Worm (Caenorhabditis elegans): ENCODE results near the gene unc-17.

unc-17 gene

ce11 chrIV:3638250-3638926 is 13.9 kb upstream of the unc-17 start:
- TF ChIP-seq klf-2 (GFP tag; conservative IDR thresholded peaks at IDR 0.05) = no peak
- TF ChIP-seq cog-1 (tag; optimal IDR thresholded peaks at IDR 0.05) = no peak
- no peak for TF ChIP-seq ztf-23 (GFP tag; IDR thresholded peaks at IDR 0.05)
- TF ChIP-seq T22C8.4 (GFP tag; IDR thresholded peaks at IDR 0.05) = no peak
- no peak for TF ChIP-seq ref-1 (GFP tag; conservative IDR thresholded peaks at IDR 0.05)
- no peak for TF ChIP-seq med-1 (GFP tag; optimal IDR thresholded peaks at IDR 0.05; ENCODE audit: insufficient read depth)
- TF ChIP-seq ztf-29 (GFP tag; IDR thresholded peaks at IDR 0.05) = no peak
- no peak for TF ChIP-seq flt-1 (GFP tag; IDR thresholded peaks at IDR 0.05)
- no peak for TF ChIP-seq tab-1 (GFP tag; IDR thresholded peaks at IDR 0.05)

- TF ChIP-seq tab-1 (GFP tag; IDR thresholded peaks at IDR 0.05) (no peak), ztf-23 (GFP tag; IDR thresholded peaks at IDR 0.05) (no peak), T22C8.4 (GFP tag; IDR thresholded peaks at IDR 0.05) (no peak), med-1 (GFP tag; optimal IDR thresholded peaks at IDR 0.05; ENCODE audit: insufficient read depth) (no peak), flt-1 (GFP tag; IDR thresholded peaks at IDR 0.05) (peak; percentile 18; the same call in 1 of the 2 replicates), cog-1 (tag; optimal IDR thresholded peaks at IDR 0.05) (peak; percentile 12), ztf-29 (GFP tag; IDR thresholded peaks at IDR 0.05) (no peak), ref-1 (GFP tag; conservative IDR thresholded peaks at IDR 0.05) (0 out of 2 replicates have a peak, but pooled peaks have one; percentile 6), klf-2 (GFP tag; conservative IDR thresholded peaks at IDR 0.05) (no peak)
Observed at ce11 chrIV:3636528-3637129, 12.1 kb upstream of the unc-17 start, which contains the start of gene madf-9. TSS of gene madf-9 (plus strand) at chrIV:3637079.

ce11 chrIV:3633254-3633653 is 8.8 kb upstream of the unc-17 start, which contains the start of gene ZC416.2:
TSS of gene ZC416.2 (plus strand) at chrIV:3633619.
- no peak for TF ChIP-seq ztf-23 (GFP tag; IDR thresholded peaks at IDR 0.05)
- TF ChIP-seq ztf-29 (GFP tag; IDR thresholded peaks at IDR 0.05) = no peak

DNA sequence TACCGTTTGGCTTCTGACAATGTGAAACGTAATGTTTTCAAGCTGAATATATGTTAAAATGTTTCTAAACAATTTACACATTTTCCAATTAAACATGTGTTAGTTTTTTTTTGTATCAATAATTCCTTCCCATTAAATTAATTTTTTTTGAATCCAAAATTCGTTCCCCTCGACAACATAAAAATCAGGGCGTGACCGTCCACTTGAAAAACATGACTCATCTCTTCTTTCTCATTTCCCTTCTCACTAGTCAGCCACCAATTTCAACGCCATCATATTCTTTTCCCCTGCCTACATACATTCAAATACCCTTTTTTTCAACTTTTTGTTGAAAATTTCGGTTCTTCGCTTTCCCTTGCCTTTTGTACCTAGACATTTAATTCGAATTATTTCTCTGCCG is 8.0 kb upstream of the unc-17 start:
- TF ChIP-seq ztf-29 (GFP tag; IDR thresholded peaks at IDR 0.05) (no peak), ref-1 (GFP tag; conservative IDR thresholded peaks at IDR 0.05) (no peak), med-1 (GFP tag; optimal IDR thresholded peaks at IDR 0.05; ENCODE audit: insufficient read depth) (no peak), ztf-23 (GFP tag; IDR thresholded peaks at IDR 0.05) (no peak), flt-1 (GFP tag; IDR thresholded peaks at IDR 0.05) (no peak), klf-2 (GFP tag; conservative IDR thresholded peaks at IDR 0.05) (no peak), tab-1 (GFP tag; IDR thresholded peaks at IDR 0.05) (no peak), T22C8.4 (GFP tag; IDR thresholded peaks at IDR 0.05) (no peak), cog-1 (tag; optimal IDR thresholded peaks at IDR 0.05) (no peak)

DNA sequence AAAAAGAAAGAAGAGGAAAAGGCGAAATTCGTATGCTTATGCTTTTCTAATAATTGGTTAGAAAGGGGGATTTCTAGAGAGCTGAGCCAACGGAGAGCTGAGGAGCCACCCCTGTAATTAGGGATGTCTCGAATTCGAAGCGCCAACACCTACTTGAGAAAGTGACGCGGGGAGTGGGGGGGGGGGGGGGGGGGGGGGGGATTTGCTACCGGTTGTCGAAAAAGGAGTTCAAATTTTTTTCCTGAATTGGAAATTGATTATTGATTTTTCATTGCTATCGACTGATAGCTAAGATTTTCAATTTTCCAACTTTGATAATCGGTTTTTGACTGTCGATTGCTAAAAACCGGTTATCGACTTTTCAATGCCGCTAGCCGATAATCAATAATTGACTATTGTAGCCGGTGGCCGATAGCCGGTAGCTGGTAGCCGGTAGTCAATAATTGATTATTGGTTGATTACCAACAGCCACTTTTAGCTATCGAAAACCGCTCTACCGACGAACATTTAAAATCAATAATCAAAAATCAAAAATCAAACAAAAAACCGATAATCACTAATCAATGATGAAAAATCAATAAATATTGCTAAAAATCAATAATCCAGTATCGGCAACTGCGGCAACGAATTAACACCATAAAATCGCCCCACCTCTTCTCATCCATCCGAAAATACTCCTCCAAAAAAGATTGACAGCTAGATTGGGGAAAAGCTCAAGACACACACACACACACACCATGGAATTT is 4.6 kb upstream of the unc-17 start:
- TF ChIP-seq T22C8.4 (GFP tag; IDR thresholded peaks at IDR 0.05) (peak; percentile 46; the same call in 1 of the 2 replicates), ref-1 (GFP tag; conservative IDR thresholded peaks at IDR 0.05) (no peak), ztf-23 (GFP tag; IDR thresholded peaks at IDR 0.05) (no peak)

DNA sequence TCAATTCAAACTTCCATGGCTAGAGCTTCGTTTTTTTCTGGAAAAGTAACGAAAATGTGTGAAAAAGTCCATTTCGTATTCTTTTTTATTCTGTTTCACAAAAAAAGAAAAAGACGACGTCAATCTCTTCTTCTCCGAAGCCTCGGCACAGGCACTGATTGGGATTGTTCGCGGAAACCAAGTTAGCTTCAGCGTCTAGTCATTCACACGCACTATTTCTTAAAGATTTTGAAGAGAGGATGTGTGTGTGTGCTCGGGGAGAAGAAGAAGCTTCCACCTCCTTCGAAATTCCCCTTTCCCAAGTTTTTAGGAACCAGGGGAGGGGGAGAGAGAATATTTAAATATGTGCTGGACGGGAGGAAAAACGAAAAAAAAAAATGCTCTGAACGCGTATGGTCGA is 1.9 kb upstream of the unc-17 start:
- TF ChIP-seq ztf-29 (GFP tag; IDR thresholded peaks at IDR 0.05) (no peak), ref-1 (GFP tag; conservative IDR thresholded peaks at IDR 0.05) (no peak), T22C8.4 (GFP tag; IDR thresholded peaks at IDR 0.05) (no peak)

DNA sequence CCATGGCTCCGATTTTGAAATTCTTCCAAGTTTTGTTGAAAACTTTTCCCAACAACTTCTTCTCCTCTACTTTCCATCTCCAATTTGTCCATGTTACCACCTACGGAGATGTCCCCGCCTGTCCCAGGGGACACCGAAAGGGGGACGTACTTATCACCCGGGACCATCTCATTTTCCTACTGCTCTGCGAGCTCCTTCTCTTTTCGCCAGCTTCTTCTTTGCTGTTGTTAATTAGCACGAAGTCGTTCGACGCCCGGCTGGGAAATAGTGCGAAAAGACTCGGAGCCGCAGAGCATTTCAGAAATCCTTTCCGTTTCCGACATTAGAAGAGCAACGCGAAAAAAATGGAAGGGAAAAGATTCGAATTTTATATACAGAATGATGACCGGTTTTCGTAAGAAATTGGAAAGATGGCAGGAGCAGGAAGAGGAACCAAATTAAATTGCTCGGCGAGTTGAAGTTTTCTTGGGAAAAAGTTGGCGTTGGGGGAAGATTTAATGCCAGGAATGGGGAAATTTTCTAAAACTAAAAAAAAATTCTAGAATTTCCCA is 2.6 kb downstream of the unc-17 start:
- TF ChIP-seq ref-1 (GFP tag; conservative IDR thresholded peaks at IDR 0.05) (no peak), flt-1 (GFP tag; IDR thresholded peaks at IDR 0.05) (no peak), ztf-29 (GFP tag; IDR thresholded peaks at IDR 0.05) (no peak), ztf-23 (GFP tag; IDR thresholded peaks at IDR 0.05) (no peak), T22C8.4 (GFP tag; IDR thresholded peaks at IDR 0.05) (no peak), med-1 (GFP tag; optimal IDR thresholded peaks at IDR 0.05; ENCODE audit: insufficient read depth) (no peak), cog-1 (tag; optimal IDR thresholded peaks at IDR 0.05) (no peak), tab-1 (GFP tag; IDR thresholded peaks at IDR 0.05) (no peak), klf-2 (GFP tag; conservative IDR thresholded peaks at IDR 0.05) (no peak)

DNA sequence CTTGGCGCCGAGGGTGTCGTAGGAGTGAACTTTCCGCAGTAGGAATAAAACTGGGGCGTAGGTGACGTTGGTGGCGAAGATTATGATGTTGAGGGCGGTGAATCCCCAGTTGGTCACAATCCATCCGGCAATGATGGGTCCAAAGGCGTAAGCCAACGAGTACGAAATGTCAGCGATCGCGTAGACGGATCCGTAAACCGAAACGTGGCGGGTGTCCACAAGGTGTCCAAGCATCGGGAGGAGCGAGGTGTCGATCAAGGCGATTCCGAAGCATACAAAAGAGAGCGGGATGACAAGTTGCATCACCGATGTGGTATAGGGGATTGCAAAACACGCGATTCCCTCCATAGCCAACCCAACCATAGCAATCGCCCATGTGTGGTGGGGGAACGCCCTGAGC is 5.8 kb downstream of the unc-17 start:
- TF ChIP-seq klf-2 (GFP tag; conservative IDR thresholded peaks at IDR 0.05) (no peak), ref-1 (GFP tag; conservative IDR thresholded peaks at IDR 0.05) (no peak), T22C8.4 (GFP tag; IDR thresholded peaks at IDR 0.05) (no peak), ztf-23 (GFP tag; IDR thresholded peaks at IDR 0.05) (no peak), tab-1 (GFP tag; IDR thresholded peaks at IDR 0.05) (no peak), ztf-29 (GFP tag; IDR thresholded peaks at IDR 0.05) (no peak), flt-1 (GFP tag; IDR thresholded peaks at IDR 0.05) (no peak), cog-1 (tag; optimal IDR thresholded peaks at IDR 0.05) (no peak), med-1 (GFP tag; optimal IDR thresholded peaks at IDR 0.05; ENCODE audit: insufficient read depth) (no peak)

ce11 chrIV:3613022-3613605 is 11.4 kb downstream of the unc-17 start, which contains the start of gene ltah-1.2:
TSS of gene ltah-1.2 (minus strand) at chrIV:3613072.
- no peak for TF ChIP-seq klf-2 (GFP tag; conservative IDR thresholded peaks at IDR 0.05)
- no peak for TF ChIP-seq cog-1 (tag; optimal IDR thresholded peaks at IDR 0.05)
- no peak for TF ChIP-seq T22C8.4 (GFP tag; IDR thresholded peaks at IDR 0.05)
- TF ChIP-seq ref-1 (GFP tag; conservative IDR thresholded peaks at IDR 0.05) = no peak
- TF ChIP-seq tab-1 (GFP tag; IDR thresholded peaks at IDR 0.05) = no peak
- TF ChIP-seq ztf-23 (GFP tag; IDR thresholded peaks at IDR 0.05) = no peak
- no peak for TF ChIP-seq flt-1 (GFP tag; IDR thresholded peaks at IDR 0.05)
